Fruit fly (Drosophila melanogaster): Measurements from ENCODE around the gene CG16781.

dm6 chrX:3448893-3449394, 14.9 kb downstream of the CG16781 start, which contains the start of gene CG12535:
- TF ChIP-seq kay (GFP tag; ENCODE audit: borderline replicate concordance) (no peak), ovo (GFP tag; optimal IDR thresholded peaks at IDR 0.05) (no peak), toe (GFP tag; optimal IDR thresholded peaks at IDR 0.05) (no peak), bab1 (GFP tag; optimal IDR thresholded peaks at IDR 0.05) (no peak), CG14711 (tag; optimal IDR thresholded peaks at IDR 0.05) (no peak), CG7101 (tag; optimal IDR thresholded peaks at IDR 0.05) (no peak), CG7045 (GFP tag; optimal IDR thresholded peaks at IDR 0.05) (no peak), Crg-1 (GFP tag; optimal IDR thresholded peaks at IDR 0.05) (no peak), tj (GFP tag; optimal IDR thresholded peaks at IDR 0.05) (no peak)
